Worm (Caenorhabditis elegans) whole organism, L4/young adult: ENCODE measurements around the gene C16C8.18.

Experiments
- W03F9.2 ChIP-seq: fragments of 150-350 bp; optimal IDR thresholded peaks from 2 replicates; lab custom pipeline; 2014; ENCODE audit warnings: missing biosample characterization, missing genetic modification characterization
- dao-5 ChIP-seq: sonication (generic microtip); optimal IDR thresholded peaks from 2 replicates; lab custom pipeline; 2016; ENCODE audit warnings: missing genotype, missing genetic modification characterization, moderate library complexity, missing compliant biosample characterization
- him-1 ChIP-seq: sonication (generic microtip); optimal IDR thresholded peaks from 2 replicates; lab custom pipeline; 2016; ENCODE audit warnings: missing genotype, missing genetic modification reagents, missing genetic modification characterization, missing compliant biosample characterization

Gene C16C8.18

DNA sequence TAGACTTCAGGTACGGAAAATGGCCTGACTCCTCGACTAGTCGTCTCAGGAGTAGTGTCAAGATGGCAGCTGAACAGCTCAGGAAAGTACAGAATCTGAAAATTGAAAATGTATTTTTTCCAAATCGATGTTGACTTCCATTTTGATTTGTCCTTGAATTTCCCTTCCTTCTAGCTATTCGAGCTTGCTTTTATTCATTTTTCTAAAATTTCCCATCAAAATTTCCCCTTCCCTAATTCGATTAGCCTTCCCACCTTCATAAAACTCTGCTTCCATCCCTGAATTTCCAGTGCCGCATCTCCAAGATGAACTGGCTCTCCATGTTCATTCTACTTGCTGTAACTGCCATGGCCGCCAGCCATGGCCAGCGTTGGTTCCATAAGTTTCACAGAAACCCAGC lies 43.3 kb downstream of the C16C8.18 start, which contains the start of gene Y49F6B.6:
Gene Y49F6B.6, plus strand, starts transcription at position 301 of the 400 bp plus-strand sequence.
- no peak for TF ChIP-seq dao-5 (tag; lab: Kevin White, UChicago)
- no peak for TF ChIP-seq W03F9.2
- no peak for TF ChIP-seq him-1 (tag; lab: Kevin White, UChicago)

DNA sequence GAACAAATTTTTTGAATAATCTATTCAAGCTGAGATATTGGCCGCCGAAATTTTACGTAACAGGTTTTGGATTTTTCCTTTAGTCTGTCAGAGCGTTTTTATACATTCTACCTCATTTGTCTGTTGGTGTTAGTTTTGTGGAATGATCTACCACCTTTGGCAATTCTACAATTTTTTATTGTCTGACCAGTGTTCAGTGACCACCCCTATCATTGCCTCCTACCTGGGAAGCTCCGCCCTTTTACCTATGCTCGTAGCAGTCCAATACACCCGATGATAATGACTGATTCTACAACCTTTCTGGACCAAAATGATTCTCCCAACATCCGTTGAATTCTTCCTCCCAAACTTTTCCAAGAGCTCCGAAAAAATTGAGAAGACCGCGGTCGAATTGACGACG lies 44.2 kb downstream of the C16C8.18 start, which contains the start of gene sdz-32:
Gene sdz-32, plus strand, starts transcription at position 301 of the 400 bp plus-strand sequence.
- TF ChIP-seq W03F9.2 (no peak), him-1 (tag; lab: Kevin White, UChicago) (no peak), dao-5 (tag; lab: Kevin White, UChicago) (no peak)

DNA sequence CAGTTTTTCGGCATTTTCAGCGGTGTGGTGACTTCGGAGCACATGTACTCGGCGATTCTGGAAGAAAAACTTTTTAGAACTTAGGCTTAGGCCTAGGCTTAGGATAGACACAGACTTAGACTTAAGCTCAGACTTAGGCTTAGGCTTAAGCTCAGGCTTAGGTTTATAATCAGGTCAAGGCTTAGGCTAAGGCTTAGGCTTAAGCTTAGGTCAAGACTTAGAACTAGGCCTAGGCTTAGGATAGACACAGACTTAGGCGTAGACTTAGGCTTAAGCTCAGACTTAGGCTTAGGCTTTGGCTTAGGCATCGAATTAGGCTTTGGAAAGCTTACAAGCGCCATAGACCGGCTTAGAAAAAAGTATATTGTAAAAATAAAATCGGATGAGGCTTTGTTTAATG lies 47.0 kb downstream of the C16C8.18 start:
- TF ChIP-seq him-1 (tag; lab: Kevin White, UChicago), result no peak
- TF ChIP-seq W03F9.2, result no peak
- TF ChIP-seq dao-5 (tag; lab: Kevin White, UChicago), result no peak

DNA sequence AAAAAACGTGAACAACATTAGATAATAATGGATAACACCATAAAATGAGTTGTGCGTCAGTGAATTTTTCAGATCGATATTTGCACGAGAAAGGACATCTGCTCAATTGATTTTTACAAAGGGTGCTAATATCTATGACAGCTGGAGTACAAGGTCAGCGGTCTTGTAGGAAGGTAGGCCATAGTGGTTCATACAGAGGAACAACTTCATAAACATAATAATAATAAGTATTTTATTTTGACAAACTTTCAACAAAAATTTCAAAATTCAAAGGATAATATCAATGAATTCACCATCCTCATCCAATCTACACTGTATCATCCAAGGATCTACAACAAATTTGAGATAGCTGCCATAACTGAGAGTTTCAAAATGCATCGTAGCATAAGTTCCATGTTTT lies 47.7 kb downstream of the C16C8.18 start, which contains the start of gene fbxb-104:
Gene fbxb-104, minus strand, starts transcription at position 101 of the 400 bp plus-strand sequence.
- TF ChIP-seq him-1 (tag; lab: Kevin White, UChicago) (no peak), W03F9.2 (no peak), dao-5 (tag; lab: Kevin White, UChicago) (no peak)
